Worm (Caenorhabditis elegans): ENCODE results near the gene T01C1.4.

DNA sequence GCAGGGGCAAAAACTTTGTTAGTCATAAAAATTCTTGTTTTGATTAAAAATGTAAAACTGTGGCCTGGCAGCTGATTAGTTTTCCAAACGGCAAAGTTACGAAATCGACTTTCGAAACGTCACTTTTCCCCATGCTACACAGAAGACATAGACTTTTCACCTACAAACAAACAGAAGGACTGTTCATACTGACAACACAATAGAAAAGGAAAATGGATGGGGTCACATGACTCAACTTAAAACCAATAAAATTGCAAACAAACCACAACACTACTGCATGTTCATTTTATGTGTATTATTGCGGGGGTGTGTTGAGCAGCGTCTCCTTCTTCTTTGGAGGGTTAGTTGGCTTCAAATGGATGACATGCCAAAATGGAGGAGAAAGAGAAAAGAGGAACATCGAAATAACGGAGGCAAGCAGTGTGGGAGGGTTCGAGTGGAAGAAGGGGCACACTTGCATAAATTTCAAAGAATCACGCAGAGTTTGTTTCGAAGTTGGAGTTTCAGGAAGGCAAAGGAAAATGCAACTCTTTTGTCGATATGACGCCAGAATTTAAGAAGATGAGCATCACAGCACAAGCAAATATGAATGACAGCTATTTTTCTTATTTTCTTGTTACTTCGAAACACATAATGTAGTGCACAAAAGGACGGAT, 38.7 kb downstream of the T01C1.4 start:
- TF ChIP-seq flt-1 (GFP tag; IDR thresholded peaks at IDR 0.05) (0 out of 2 replicates have a peak, but pooled peaks have one; percentile 31), T22C8.4 (GFP tag; IDR thresholded peaks at IDR 0.05) (no peak), klf-2 (GFP tag; conservative IDR thresholded peaks at IDR 0.05) (no peak)
